Worm (Caenorhabditis elegans): ENCODE measurements around the gene daz-1.

DNA sequence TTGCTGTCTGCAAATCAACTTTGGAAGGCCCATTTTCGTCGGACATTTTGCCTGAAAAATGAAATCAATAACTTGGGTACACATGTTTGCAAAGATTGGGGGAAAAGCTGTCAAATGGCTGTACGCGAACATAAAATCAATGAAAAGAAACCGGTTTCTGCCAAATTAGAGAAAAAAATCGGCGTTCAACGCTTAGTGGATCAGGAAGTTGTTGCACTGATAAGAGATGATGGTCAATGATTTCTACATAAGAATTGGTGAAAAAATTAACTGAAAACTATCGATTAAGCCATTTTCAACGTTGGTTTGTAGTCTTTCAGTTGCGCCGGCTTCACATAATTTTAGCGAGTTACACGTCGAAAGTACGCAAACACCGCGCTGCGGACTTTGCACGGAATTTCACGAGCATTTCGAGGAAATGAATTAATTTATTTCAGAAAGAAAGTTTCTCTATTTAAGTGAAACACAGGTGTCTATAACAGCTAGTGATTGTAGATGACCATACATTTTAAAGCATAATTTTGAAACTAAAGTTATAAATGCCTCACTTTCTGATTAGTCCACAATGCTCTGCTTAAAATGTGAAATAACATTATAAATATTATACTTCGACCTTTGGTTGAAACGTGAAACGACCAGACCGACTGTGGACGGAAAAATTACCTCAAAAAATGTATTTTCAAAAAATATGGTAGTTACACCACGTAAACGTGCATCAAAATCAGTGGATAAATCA, 26.4 kb upstream of the daz-1 start, which contains the start of the genes F07F6.4 and F07F6.2:
- TF ChIP-seq fkh-2 (tag; optimal IDR thresholded peaks at IDR 0.05): no peak
- no peak for TF ChIP-seq ama-1 (optimal IDR thresholded peaks at IDR 0.05)
- TF ChIP-seq nhr-23 (tag; optimal IDR thresholded peaks at IDR 0.05): no peak
- TF ChIP-seq egl-27 (tag; optimal IDR thresholded peaks at IDR 0.05): no peak
- TF ChIP-seq lin-15B (tag; optimal IDR thresholded peaks at IDR 0.05): peak; percentile 28
- no peak for TF ChIP-seq aly-2 (tag; optimal IDR thresholded peaks at IDR 0.05)
